Fruit fly (Drosophila melanogaster): ENCODE data around the gene Had1.

Gene Had1

DNA sequence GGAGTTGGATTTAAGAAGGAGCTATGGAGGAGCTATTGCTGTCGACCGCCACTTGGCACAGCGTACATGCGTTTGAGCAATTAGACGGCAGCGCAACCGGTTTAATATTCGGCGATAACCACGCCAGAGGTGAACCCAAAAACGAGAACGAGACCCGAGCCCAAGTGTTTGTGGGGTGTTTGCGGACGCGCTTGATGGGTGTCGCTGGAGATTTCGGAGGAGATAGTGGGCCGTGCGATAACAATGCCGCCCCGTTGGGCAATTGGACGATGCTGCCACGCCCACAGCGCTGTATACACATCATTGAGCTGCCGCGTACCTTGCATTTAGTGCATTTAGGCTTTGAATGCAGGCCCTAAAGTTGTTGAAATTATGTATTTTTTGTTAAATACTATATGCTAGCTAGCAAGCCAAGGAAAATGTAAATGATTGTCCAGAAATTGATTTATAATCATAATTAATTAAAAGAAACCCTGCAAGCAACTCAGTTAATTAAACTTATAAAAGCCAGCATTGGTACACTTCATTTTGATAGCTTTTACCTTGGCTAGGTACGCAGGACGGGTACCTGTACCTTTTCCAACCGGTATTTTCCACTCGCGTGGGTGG lies at the start of gene Had1 (continued):
- no peak for TF ChIP-seq nerfin-2 (GFP tag; IDR thresholded peaks at IDR 0.05; ENCODE audit: partially characterized antibody)
- no peak for TF ChIP-seq CG12391 (tag; optimal IDR thresholded peaks at IDR 0.05)
- TF ChIP-seq pho (GFP tag; optimal IDR thresholded peaks at IDR 0.05), result no peak
- TF ChIP-seq CHES-1-like (GFP tag; optimal IDR thresholded peaks at IDR 0.05), result no peak
- TF ChIP-seq CG10565 (GFP tag; optimal IDR thresholded peaks at IDR 0.05), result no peak
- TF ChIP-seq sens (GFP tag), result no peak
- TF ChIP-seq NfI (GFP tag; optimal IDR thresholded peaks at IDR 0.05), result no peak
- no peak for TF ChIP-seq Med (GFP tag)
- no peak for TF ChIP-seq toy (GFP tag; IDR thresholded peaks at IDR 0.05)
- no peak for TF ChIP-seq CG14965 (GFP tag; optimal IDR thresholded peaks at IDR 0.05; ENCODE audit: borderline replicate concordance)
- TF ChIP-seq grn (GFP tag; optimal IDR thresholded peaks at IDR 0.05), result peak; percentile 95
- TF ChIP-seq sisA (GFP tag; IDR thresholded peaks at IDR 0.05), result no peak
- TF ChIP-seq lov (optimal IDR thresholded peaks at IDR 0.05), result no peak
- TF ChIP-seq lov (GFP tag; IDR thresholded peaks at IDR 0.05), result no peak
- TF ChIP-seq Ravus (GFP tag; IDR thresholded peaks at IDR 0.05), result no peak
- TF ChIP-seq CG10979 (tag; optimal IDR thresholded peaks at IDR 0.05), result no peak
- no peak for TF ChIP-seq ci (GFP tag; IDR thresholded peaks at IDR 0.05)
- no peak for TF ChIP-seq tup (GFP tag; optimal IDR thresholded peaks at IDR 0.05)
- TF ChIP-seq CG2120 (GFP tag; optimal IDR thresholded peaks at IDR 0.05), result no peak
- no peak for TF ChIP-seq TFAM (GFP tag; optimal IDR thresholded peaks at IDR 0.05)
- no peak for TF ChIP-seq CG1233 (GFP tag; optimal IDR thresholded peaks at IDR 0.05)
- no peak for TF ChIP-seq CG9797 (GFP tag; optimal IDR thresholded peaks at IDR 0.05)
- no peak for TF ChIP-seq twi (tag; optimal IDR thresholded peaks at IDR 0.05)
- no peak for TF ChIP-seq CG10209 (GFP tag; optimal IDR thresholded peaks at IDR 0.05)
- no peak for TF ChIP-seq psq (GFP tag; optimal IDR thresholded peaks at IDR 0.05)
- TF ChIP-seq Opbp (GFP tag; IDR thresholded peaks at IDR 0.05; ENCODE audit: partially characterized antibody), result 0 out of 3 replicates have a peak, but pooled peaks have one; percentile 5
- TF ChIP-seq kni (GFP tag; optimal IDR thresholded peaks at IDR 0.05), result no peak
- TF ChIP-seq tap (tag; optimal IDR thresholded peaks at IDR 0.05), result no peak
- peak; percentile 81 for TF ChIP-seq CG34376 (GFP tag; optimal IDR thresholded peaks at IDR 0.05)
- no peak for TF ChIP-seq CG10147 (GFP tag; optimal IDR thresholded peaks at IDR 0.05)
- no peak for TF ChIP-seq CkIIα-i1 (GFP tag; IDR thresholded peaks at IDR 0.05)
- TF ChIP-seq CG10543 (GFP tag; optimal IDR thresholded peaks at IDR 0.05), result peak; percentile 71
- no peak for TF ChIP-seq CG14441 (GFP tag; IDR thresholded peaks at IDR 0.05)
- TF ChIP-seq Dfd (GFP tag; optimal IDR thresholded peaks at IDR 0.05), result no peak
- TF ChIP-seq sim (GFP tag; IDR thresholded peaks at IDR 0.05), result no peak
- no peak for TF ChIP-seq CG2129 (GFP tag; IDR thresholded peaks at IDR 0.05; ENCODE audit: partially characterized antibody)
- TF ChIP-seq ara (GFP tag; IDR thresholded peaks at IDR 0.05), result no peak
- no peak for TF ChIP-seq CG34224 (GFP tag; IDR thresholded peaks at IDR 0.05; ENCODE audit: partially characterized antibody)
- TF ChIP-seq CG13894 (tag; optimal IDR thresholded peaks at IDR 0.05), result no peak
- no peak for TF ChIP-seq CG12104 (GFP tag; optimal IDR thresholded peaks at IDR 0.05)

DNA sequence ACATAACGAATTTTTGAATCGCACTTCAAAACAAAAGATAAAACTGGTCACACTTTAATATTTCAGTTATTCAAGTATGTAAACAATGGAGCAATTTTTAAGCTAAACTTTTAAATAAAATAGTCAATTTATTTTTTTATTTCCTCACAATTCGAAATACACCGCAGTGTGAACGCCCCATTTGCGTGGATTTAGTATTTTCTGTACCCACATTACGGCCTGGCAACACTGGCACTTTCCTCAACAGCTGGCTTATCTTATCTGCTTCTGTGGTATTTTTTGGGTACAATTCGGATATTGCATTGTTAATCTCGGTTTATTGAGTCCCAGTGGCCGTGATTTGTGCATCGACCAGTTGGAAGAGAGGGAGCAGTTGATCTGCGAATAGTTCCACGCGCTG lies 41.6 kb upstream of the Had1 start, which contains the start of gene sl:
Gene sl, plus strand, starts transcription at position 254 of the 400 bp plus-strand sequence.
- TF ChIP-seq dimm (GFP tag; IDR thresholded peaks at IDR 0.05) (no peak), phol (tag; optimal IDR thresholded peaks at IDR 0.05) (peak; percentile 24), CG7357 (GFP tag; IDR thresholded peaks at IDR 0.05) (peak; percentile 92), wek (GFP tag; optimal IDR thresholded peaks at IDR 0.05) (no peak), CG12659 (GFP tag; optimal IDR thresholded peaks at IDR 0.05) (no peak), CG7556 (GFP tag; optimal IDR thresholded peaks at IDR 0.05) (no peak), cg (GFP tag; optimal IDR thresholded peaks at IDR 0.05) (no peak), hb (GFP tag; IDR thresholded peaks at IDR 0.05; ENCODE audit: partially characterized antibody) (no peak), CG33557 (GFP tag; optimal IDR thresholded peaks at IDR 0.05) (no peak), nom (GFP tag; optimal IDR thresholded peaks at IDR 0.05) (no peak), toy (GFP tag; IDR thresholded peaks at IDR 0.05) (no peak), CG18011 (GFP tag; optimal IDR thresholded peaks at IDR 0.05) (no peak), CG10267 (tag; optimal IDR thresholded peaks at IDR 0.05) (peak; percentile 38), CG11696 (GFP tag; IDR thresholded peaks at IDR 0.05) (no peak)

Measured in whole organism, embryonic.